Worm (Caenorhabditis elegans): ENCODE measurements around the gene Y62E10A.23.

The Y62E10A.23 gene

ce11 chrIV:13395255-13395654, 9.1 kb downstream of the Y62E10A.23 start:
- TF ChIP-seq madf-10 (tag; optimal IDR thresholded peaks at IDR 0.05): peak; percentile 33
- no peak for TF ChIP-seq Y67H2A.10 (GFP tag; conservative IDR thresholded peaks at IDR 0.05)
- TF ChIP-seq ztf-6 (GFP tag; IDR thresholded peaks at IDR 0.05): 0 out of 2 replicates have a peak, but pooled peaks have one; percentile 74
- no peak for TF ChIP-seq F39B2.1 (GFP tag; IDR thresholded peaks at IDR 0.05)
- TF ChIP-seq Y53G8AR.9 (GFP tag; conservative IDR thresholded peaks at IDR 0.05): no peak
- TF ChIP-seq F57C9.4 (tag; optimal IDR thresholded peaks at IDR 0.05): no peak
- no peak for TF ChIP-seq tbx-9 (tag; optimal IDR thresholded peaks at IDR 0.05; ENCODE audit: borderline replicate concordance)
- peak; percentile 97 for TF ChIP-seq zfh-2 (GFP tag; conservative IDR thresholded peaks at IDR 0.05)
- TF ChIP-seq sdz-38 (tag; optimal IDR thresholded peaks at IDR 0.05): no peak
- no peak for TF ChIP-seq snpc-1.3 (tag; optimal IDR thresholded peaks at IDR 0.05; ENCODE audit: insufficient read depth)
- TF ChIP-seq B0261.1 (tag; optimal IDR thresholded peaks at IDR 0.05): no peak
- TF ChIP-seq nhr-179 (tag; optimal IDR thresholded peaks at IDR 0.05): no peak
- no peak for TF ChIP-seq F49E8.2 (tag; optimal IDR thresholded peaks at IDR 0.05; ENCODE audit: insufficient read depth)
- TF ChIP-seq snpc-3.4 (tag; optimal IDR thresholded peaks at IDR 0.05): no peak
- TF ChIP-seq K11D2.4 (GFP tag; IDR thresholded peaks at IDR 0.05): peak; percentile 64; the same call in 1 of the 2 replicates
- TF ChIP-seq K12H6.12 (tag; optimal IDR thresholded peaks at IDR 0.05): peak; percentile 82
- no peak for TF ChIP-seq him-1 (tag; optimal IDR thresholded peaks at IDR 0.05)
- TF ChIP-seq ceh-91 (GFP tag; IDR thresholded peaks at IDR 0.05): no peak
- TF ChIP-seq rec-8 (tag; optimal IDR thresholded peaks at IDR 0.05): no peak
- no peak for TF ChIP-seq sea-2 (GFP tag; IDR thresholded peaks at IDR 0.05)
- no peak for TF ChIP-seq F23B12.7 (tag; optimal IDR thresholded peaks at IDR 0.05; ENCODE audit: insufficient read depth)
- peak; percentile 77; the same call in 1 of the 2 replicates for TF ChIP-seq C06A6.2 (GFP tag; conservative IDR thresholded peaks at IDR 0.05)
- TF ChIP-seq ceh-58 (GFP tag; IDR thresholded peaks at IDR 0.05): no peak
- no peak for TF ChIP-seq hlh-12 (tag; optimal IDR thresholded peaks at IDR 0.05)
- TF ChIP-seq pha-4 (tag; optimal IDR thresholded peaks at IDR 0.05): no peak
- TF ChIP-seq lin-26 (GFP tag; IDR thresholded peaks at IDR 0.05): 0 out of 2 replicates have a peak, but pooled peaks have one; percentile 43
- TF ChIP-seq nhr-27 (tag; optimal IDR thresholded peaks at IDR 0.05): no peak
- no peak for TF ChIP-seq hmg-20 (GFP tag; IDR thresholded peaks at IDR 0.05)
- TF ChIP-seq dpl-1 (GFP tag; optimal IDR thresholded peaks at IDR 0.05): no peak
- 0 out of 2 replicates have a peak, but pooled peaks have one; percentile 27 for TF ChIP-seq egrh-3 (GFP tag; IDR thresholded peaks at IDR 0.05)
- peak; percentile 89 for TF ChIP-seq hmg-1.2 (GFP tag; IDR thresholded peaks at IDR 0.05)
- no peak for TF ChIP-seq ceh-40 (GFP tag; IDR thresholded peaks at IDR 0.05)
- TF ChIP-seq F33H1.4 (GFP tag; IDR thresholded peaks at IDR 0.05): no peak
- no peak for TF ChIP-seq ets-4 (GFP tag; optimal IDR thresholded peaks at IDR 0.05)
- TF ChIP-seq nhr-120 (GFP tag; IDR thresholded peaks at IDR 0.05): no peak
- TF ChIP-seq egl-44 (GFP tag; IDR thresholded peaks at IDR 0.05): peak; percentile 58
- no peak for TF ChIP-seq attf-3 (GFP tag; conservative IDR thresholded peaks at IDR 0.05)
- no peak for TF ChIP-seq F52B5.7 (tag; optimal IDR thresholded peaks at IDR 0.05)
- no peak for TF ChIP-seq zim-3 (tag; optimal IDR thresholded peaks at IDR 0.05)
- no peak; the same call in 1 of the 2 replicates for TF ChIP-seq ztf-25 (GFP tag; IDR thresholded peaks at IDR 0.05)
- no peak for TF ChIP-seq tlf-1 (GFP tag; optimal IDR thresholded peaks at IDR 0.05)
- no peak for TF ChIP-seq snpc-1.1 (tag; optimal IDR thresholded peaks at IDR 0.05; ENCODE audit: insufficient read depth)
- TF ChIP-seq unc-130 (GFP tag; optimal IDR thresholded peaks at IDR 0.05): no peak
- no peak for TF ChIP-seq Y95B8A.8 (GFP tag; IDR thresholded peaks at IDR 0.05)
- no peak for TF ChIP-seq attf-6 (GFP tag; IDR thresholded peaks at IDR 0.05)
- no peak for TF ChIP-seq madf-6 (GFP tag; IDR thresholded peaks at IDR 0.05)
- TF ChIP-seq egl-18 (GFP tag; IDR thresholded peaks at IDR 0.05): no peak
- no peak for TF ChIP-seq fkh-3 (tag; optimal IDR thresholded peaks at IDR 0.05)
- TF ChIP-seq B0336.3 (GFP tag; IDR thresholded peaks at IDR 0.05): peak; percentile 75

Measured in whole organism, young adult.